Worm (Caenorhabditis elegans) whole organism, L4/young adult: ENCODE data around the gene str-115.

Experiments
- dao-5 ChIP-seq: sonication (generic microtip); optimal IDR thresholded peaks from 2 replicates; lab custom pipeline; 2016; ENCODE audit warnings: missing genotype, missing genetic modification characterization, moderate library complexity, missing compliant biosample characterization
- him-1 ChIP-seq: sonication (generic microtip); optimal IDR thresholded peaks from 2 replicates; lab custom pipeline; 2016; ENCODE audit warnings: missing genotype, missing genetic modification reagents, missing genetic modification characterization, missing compliant biosample characterization

DNA sequence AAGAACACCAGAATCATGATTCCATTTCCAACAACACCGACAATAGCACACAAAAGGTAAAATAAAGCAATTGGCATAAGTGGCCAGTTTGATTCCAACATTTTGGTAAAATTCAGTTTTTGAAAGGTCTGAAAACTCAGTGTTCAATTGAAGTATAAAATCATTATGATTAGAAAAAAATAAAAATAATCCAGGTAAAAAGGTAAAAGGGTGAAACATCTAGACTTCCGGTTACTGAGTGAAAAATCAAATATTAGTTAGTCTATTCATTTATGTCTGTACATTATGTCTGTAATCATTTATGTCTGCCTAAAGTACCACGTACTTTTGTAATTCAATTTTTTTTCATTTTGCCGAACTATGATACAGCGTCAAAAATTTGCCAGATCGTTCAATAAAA lies 13.9 kb upstream of the str-115 start, which contains the start of gene srsx-31:
- TF ChIP-seq dao-5 (tag; lab: Kevin White, UChicago) (no peak), him-1 (tag; lab: Kevin White, UChicago) (no peak)
